Fruit fly (Drosophila melanogaster): ENCODE data around the gene Fgop2.

Fgop2 gene

DNA sequence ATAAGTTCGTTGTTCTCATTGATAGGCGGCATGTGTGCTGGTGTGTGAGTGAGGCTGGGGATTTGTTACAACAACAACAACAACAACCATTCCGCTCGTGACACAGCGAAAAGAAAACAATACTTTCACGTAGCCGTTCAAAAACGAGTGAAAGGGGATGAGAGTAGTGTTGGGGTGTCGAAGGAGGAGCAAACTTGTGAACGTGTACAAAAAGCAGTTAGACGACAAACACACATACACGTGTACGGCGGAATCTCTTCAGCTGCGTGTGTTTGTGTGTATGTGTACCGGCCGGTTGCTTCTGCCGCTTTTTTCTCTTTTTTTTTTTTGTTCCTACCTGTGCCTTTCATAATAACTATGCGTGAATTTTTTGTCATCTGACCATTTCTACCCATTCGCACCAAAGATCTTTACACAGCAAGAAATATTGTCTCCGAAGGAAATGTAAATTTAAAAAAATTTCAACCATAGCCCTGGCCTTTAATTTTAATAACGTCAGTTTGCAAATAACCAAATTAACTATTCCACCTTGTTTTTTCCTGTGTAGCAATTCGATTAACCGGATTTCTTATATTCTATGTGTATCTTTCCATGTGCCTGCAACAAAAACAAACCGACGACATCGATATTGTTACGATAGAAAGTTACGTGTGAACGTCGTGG, 22.9 kb downstream of the Fgop2 start (continued):
- peak; percentile 80 for TF ChIP-seq CG31627 (GFP tag; optimal IDR thresholded peaks at IDR 0.05)
- TF ChIP-seq CG9139 (GFP tag; optimal IDR thresholded peaks at IDR 0.05) = peak; percentile 51
- TF ChIP-seq CG3919 (GFP tag; optimal IDR thresholded peaks at IDR 0.05) = no peak
- no peak for TF ChIP-seq CG16779 (tag; optimal IDR thresholded peaks at IDR 0.05)
- TF ChIP-seq CG3032 (tag; optimal IDR thresholded peaks at IDR 0.05) = peak; percentile 78
- no peak for TF ChIP-seq net (GFP tag; optimal IDR thresholded peaks at IDR 0.05)
- TF ChIP-seq CG10669 (GFP tag; optimal IDR thresholded peaks at IDR 0.05) = peak; percentile 80
- TF ChIP-seq OdsH (GFP tag; optimal IDR thresholded peaks at IDR 0.05) = peak; percentile 83
- no peak for TF ChIP-seq fkh (GFP tag; optimal IDR thresholded peaks at IDR 0.05)
- TF ChIP-seq CG6163 (GFP tag; IDR thresholded peaks at IDR 0.05) = no peak; the same call in 1 of the 3 replicates
- TF ChIP-seq fd85E (GFP tag; optimal IDR thresholded peaks at IDR 0.05) = no peak
- TF ChIP-seq CG6792 (GFP tag; optimal IDR thresholded peaks at IDR 0.05) = peak; percentile 81
- peak; percentile 70 for TF ChIP-seq Lpt (GFP tag; optimal IDR thresholded peaks at IDR 0.05)
- TF ChIP-seq Eip93F (GFP tag; optimal IDR thresholded peaks at IDR 0.05) = no peak
- TF ChIP-seq pdm3 (GFP tag; optimal IDR thresholded peaks at IDR 0.05) = peak; percentile 87
- TF ChIP-seq achi (GFP tag; optimal IDR thresholded peaks at IDR 0.05) = peak; percentile 84
- TF ChIP-seq CG4318 (GFP tag; optimal IDR thresholded peaks at IDR 0.05) = peak; percentile 74
- TF ChIP-seq Smox (GFP tag; optimal IDR thresholded peaks at IDR 0.05) = no peak
- no peak for TF ChIP-seq Sox102F (GFP tag; optimal IDR thresholded peaks at IDR 0.05)
- peak; percentile 85 for TF ChIP-seq CG10631 (GFP tag; optimal IDR thresholded peaks at IDR 0.05)
- TF ChIP-seq cyc (GFP tag; optimal IDR thresholded peaks at IDR 0.05) = peak; percentile 69
- peak; percentile 78 for TF ChIP-seq dsx (GFP tag; optimal IDR thresholded peaks at IDR 0.05; ENCODE audit: poor library complexity, severe bottlenecking)
- no peak for TF ChIP-seq CG32006 (GFP tag; optimal IDR thresholded peaks at IDR 0.05)
- TF ChIP-seq CG6276 (GFP tag; optimal IDR thresholded peaks at IDR 0.05) = no peak
- TF ChIP-seq CG8319 (GFP tag; optimal IDR thresholded peaks at IDR 0.05) = peak; percentile 49
- TF ChIP-seq CG6854 (GFP tag; optimal IDR thresholded peaks at IDR 0.05) = peak; percentile 62
- TF ChIP-seq CG8632 (GFP tag; optimal IDR thresholded peaks at IDR 0.05) = peak; percentile 64
- TF ChIP-seq Eip78C (GFP tag) = peak; percentile 97
- TF ChIP-seq CG34406 (GFP tag; optimal IDR thresholded peaks at IDR 0.05) = peak; percentile 71
- peak; percentile 84 for TF ChIP-seq Sox14 (GFP tag; optimal IDR thresholded peaks at IDR 0.05)
- TF ChIP-seq lz (GFP tag; optimal IDR thresholded peaks at IDR 0.05) = peak; percentile 78

DNA sequence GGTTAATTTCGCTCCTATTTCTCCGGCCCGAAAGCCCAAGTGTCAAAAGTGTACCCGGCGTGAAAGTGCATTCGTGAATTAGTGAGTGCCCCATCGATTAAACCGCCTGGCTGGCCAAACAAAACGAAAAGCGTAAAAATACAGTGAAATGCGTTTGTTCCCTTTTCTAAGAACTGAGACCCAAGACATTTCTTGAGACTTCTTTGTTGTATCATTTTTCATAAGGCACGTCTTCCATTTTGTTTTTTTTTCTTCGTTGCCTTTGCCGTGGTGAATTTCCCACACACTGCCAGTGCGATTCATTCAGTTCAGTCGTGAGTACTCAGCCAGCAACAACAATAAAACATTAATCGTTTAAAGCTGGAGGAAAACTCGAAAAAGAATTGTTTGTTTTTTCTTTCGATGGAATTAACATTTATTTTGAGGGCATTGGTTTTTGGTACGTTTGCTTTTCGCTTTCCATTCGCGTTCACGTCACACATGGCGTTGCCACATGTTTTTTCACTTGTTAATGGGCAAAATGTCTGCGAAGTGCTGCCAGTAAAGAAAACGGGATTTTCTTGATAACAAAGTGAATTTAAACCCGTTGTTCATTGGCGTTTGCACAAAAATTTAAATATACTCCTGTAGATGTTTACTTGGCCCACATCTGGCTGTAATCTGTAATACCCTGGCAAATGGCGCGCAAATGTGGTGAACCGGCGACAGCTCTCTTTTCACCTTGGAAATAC, 23.6 kb downstream of the Fgop2 start:
- peak; percentile 22; the same call in 1 of the 3 replicates for TF ChIP-seq CG6163 (GFP tag; IDR thresholded peaks at IDR 0.05)
- TF ChIP-seq CG11902 (GFP tag; optimal IDR thresholded peaks at IDR 0.05) = no peak
- peak; percentile 41 for TF ChIP-seq Met (GFP tag; optimal IDR thresholded peaks at IDR 0.05)
- peak; percentile 28 for TF ChIP-seq fkh (GFP tag; optimal IDR thresholded peaks at IDR 0.05)
- TF ChIP-seq topi (GFP tag; optimal IDR thresholded peaks at IDR 0.05) = peak; percentile 5
- peak; percentile 21 for TF ChIP-seq CG6276 (GFP tag; optimal IDR thresholded peaks at IDR 0.05)
- TF ChIP-seq esn (GFP tag; optimal IDR thresholded peaks at IDR 0.05) = peak; percentile 26
- TF ChIP-seq cyc (GFP tag; optimal IDR thresholded peaks at IDR 0.05) = no peak
- TF ChIP-seq eg (GFP tag; IDR thresholded peaks at IDR 0.05) = no peak
- TF ChIP-seq lz (GFP tag; optimal IDR thresholded peaks at IDR 0.05) = peak; percentile 22
- no peak for TF ChIP-seq CG10669 (GFP tag; optimal IDR thresholded peaks at IDR 0.05)
- no peak for TF ChIP-seq CG4318 (GFP tag; optimal IDR thresholded peaks at IDR 0.05)
- no peak for TF ChIP-seq vri (GFP tag; optimal IDR thresholded peaks at IDR 0.05)
- peak in 1 of 2 experiments; percentile 13 for TF ChIP-seq salr (GFP tag; optimal IDR thresholded peaks at IDR 0.05)
- no peak for TF ChIP-seq CG1621 (tag; optimal IDR thresholded peaks at IDR 0.05)
- TF ChIP-seq Eip78C (GFP tag) = peak; percentile 69
- no peak for TF ChIP-seq fd85E (GFP tag; optimal IDR thresholded peaks at IDR 0.05)
- TF ChIP-seq CG32006 (GFP tag; optimal IDR thresholded peaks at IDR 0.05) = no peak
- peak; percentile 47 for TF ChIP-seq svp (GFP tag)
- TF ChIP-seq ss (GFP tag; optimal IDR thresholded peaks at IDR 0.05) = peak in 1 of 2 experiments; percentile 45
- no peak for TF ChIP-seq achi (GFP tag; optimal IDR thresholded peaks at IDR 0.05)
- TF ChIP-seq Eip75B (GFP tag; optimal IDR thresholded peaks at IDR 0.05) = peak; percentile 26
- TF ChIP-seq CG9139 (GFP tag; optimal IDR thresholded peaks at IDR 0.05) = peak; percentile 4
- no peak for TF ChIP-seq Lpt (GFP tag; optimal IDR thresholded peaks at IDR 0.05)
- no peak for TF ChIP-seq CG16779 (tag; optimal IDR thresholded peaks at IDR 0.05)
- TF ChIP-seq CG6792 (GFP tag; optimal IDR thresholded peaks at IDR 0.05) = no peak
- no peak for TF ChIP-seq CG15336 (GFP tag; IDR thresholded peaks at IDR 0.05)
- TF ChIP-seq CG7368 (GFP tag; optimal IDR thresholded peaks at IDR 0.05) = no peak
- TF ChIP-seq Sox14 (GFP tag; optimal IDR thresholded peaks at IDR 0.05) = peak; percentile 34
- TF ChIP-seq CG6808 (GFP tag; optimal IDR thresholded peaks at IDR 0.05) = peak; percentile 10

Data from whole organism, prepupa.